Fruit fly (Drosophila melanogaster) whole organism, prepupa: ENCODE data around the gene sff.

Experiments
- CG10631 ChIP-seq: fragments of 200-800 bp; sonication (Bioruptor generic); optimal IDR thresholded peaks from 2 replicates; lab custom pipeline; 2016; ENCODE audit warnings: missing biosample characterization, missing genetic modification characterization
- CG10669 ChIP-seq: fragments of 200-800 bp; sonication (Bioruptor generic); optimal IDR thresholded peaks from 3 replicates; lab custom pipeline; 2018; ENCODE audit warnings: missing biosample characterization, mild to moderate bottlenecking, missing genetic modification characterization, moderate library complexity
- CG11294 ChIP-seq: fragments of 200-800 bp; sonication (Bioruptor generic); IDR thresholded peaks from 2 replicates; pipeline ENCODE4 v1.3.6; 2022; ENCODE audit warnings: missing biosample characterization, missing genetic modification characterization
- CG11762 ChIP-seq: fragments of 200-800 bp; sonication (Bioruptor generic); optimal IDR thresholded peaks from 3 replicates; lab custom pipeline; 2016; ENCODE audit warnings: missing biosample characterization, missing genetic modification characterization; ENCODE audit not compliant: insufficient read depth
- CG11902 ChIP-seq: fragments of 200-800 bp; sonication (Bioruptor generic); optimal IDR thresholded peaks from 3 replicates; lab custom pipeline; 2016; ENCODE audit warnings: missing biosample characterization, missing genetic modification characterization
- CG15336 ChIP-seq: fragments of 200-800 bp; sonication (Bioruptor generic); IDR thresholded peaks from 2 replicates; pipeline ENCODE4 v1.3.6; 2022; ENCODE audit warnings: missing biosample characterization, missing genetic modification characterization
- CG1621 ChIP-seq: fragments of 200-800 bp; sonication (Bioruptor generic); optimal IDR thresholded peaks from 3 replicates; lab custom pipeline; 2018; ENCODE audit warnings: missing biosample characterization, mild to moderate bottlenecking, missing genetic modification characterization
- CG16779 ChIP-seq: fragments of 200-800 bp; sonication (Bioruptor generic); optimal IDR thresholded peaks from 3 replicates; lab custom pipeline; 2017; ENCODE audit warnings: missing biosample characterization, mild to moderate bottlenecking, missing genetic modification characterization
- CG3032 ChIP-seq: fragments of 200-800 bp; optimal IDR thresholded peaks from 2 replicates; lab custom pipeline; 2019; ENCODE audit warnings: missing biosample characterization, mild to moderate bottlenecking, missing genetic modification characterization, moderate library complexity
- CG31627 ChIP-seq: fragments of 200-800 bp; sonication (Bioruptor generic); optimal IDR thresholded peaks from 3 replicates; lab custom pipeline; 2016; ENCODE audit warnings: missing biosample characterization, missing genetic modification characterization
- CG32006 ChIP-seq: fragments of 200-800 bp; sonication (Bioruptor generic); optimal IDR thresholded peaks from 3 replicates; lab custom pipeline; 2017; ENCODE audit warnings: missing biosample characterization, mild to moderate bottlenecking, missing genetic modification characterization
- CG34406 ChIP-seq: fragments of 200-800 bp; sonication (Bioruptor generic); optimal IDR thresholded peaks from 3 replicates; lab custom pipeline; 2016; ENCODE audit warnings: missing biosample characterization, missing genetic modification characterization
- CG3919 ChIP-seq: fragments of 200-800 bp; sonication (Bioruptor generic); optimal IDR thresholded peaks from 3 replicates; lab custom pipeline; 2016; ENCODE audit warnings: missing biosample characterization, missing genetic modification characterization
- CG4318 ChIP-seq: fragments of 200-800 bp; sonication (Bioruptor generic); optimal IDR thresholded peaks from 3 replicates; lab custom pipeline; 2017; ENCODE audit warnings: missing biosample characterization, mild to moderate bottlenecking, missing genetic modification characterization
- CG6163 ChIP-seq: fragments of 200-800 bp; sonication (Bioruptor generic); IDR thresholded peaks from 3 replicates; pipeline ENCODE4 v1.3.6; 2022; ENCODE audit warnings: missing biosample characterization, missing genetic modification characterization
- CG6276 ChIP-seq: fragments of 200-800 bp; sonication (Bioruptor generic); optimal IDR thresholded peaks from 2 replicates; lab custom pipeline; 2017; ENCODE audit warnings: missing biosample characterization, mild to moderate bottlenecking, missing genetic modification characterization
- CG6792 ChIP-seq: fragments of 200-800 bp; sonication (Bioruptor generic); optimal IDR thresholded peaks from 3 replicates; lab custom pipeline; 2016; ENCODE audit warnings: missing biosample characterization, missing genetic modification characterization
- CG6854 ChIP-seq: fragments of 200-800 bp; sonication (Bioruptor generic); optimal IDR thresholded peaks from 2 replicates; lab custom pipeline; 2017; ENCODE audit warnings: missing biosample characterization, mild to moderate bottlenecking, missing genetic modification characterization
- CG7368 ChIP-seq: fragments of 200-800 bp; sonication (Bioruptor generic); optimal IDR thresholded peaks from 3 replicates; lab custom pipeline; 2016; ENCODE audit warnings: missing biosample characterization, missing genetic modification characterization
- CG8119 ChIP-seq: fragments of 200-800 bp; sonication (Bioruptor generic); IDR thresholded peaks from 3 replicates; pipeline ENCODE4 v1.3.6; 2022; ENCODE audit warnings: missing biosample characterization, missing genetic modification characterization
- CG8319 ChIP-seq: fragments of 200-800 bp; sonication (Bioruptor generic); optimal IDR thresholded peaks from 3 replicates; lab custom pipeline; 2016; ENCODE audit warnings: missing biosample characterization, missing genetic modification characterization
- Eip75B ChIP-seq: fragments of 200-800 bp; sonication (Bioruptor generic); optimal IDR thresholded peaks from 3 replicates; lab custom pipeline; 2016; ENCODE audit warnings: missing biosample characterization, missing genetic modification characterization
- Eip78C ChIP-seq: fragments of 200-800 bp; sonication (Bioruptor generic); peaks from one replicate; lab custom pipeline; 2016; ENCODE audit warnings: missing biosample characterization, missing genetic modification characterization
- Eip93F ChIP-seq: fragments of 200-800 bp; sonication (Bioruptor generic); optimal IDR thresholded peaks from 2 replicates; lab custom pipeline; 2016; ENCODE audit warnings: missing biosample characterization, mild to moderate bottlenecking, missing genetic modification characterization
- Ets21C ChIP-seq: fragments of 200-800 bp; sonication (Bioruptor generic); optimal IDR thresholded peaks from 3 replicates; lab custom pipeline; 2016; ENCODE audit warnings: missing biosample characterization, missing genetic modification characterization
- Ets96B ChIP-seq: fragments of 200-800 bp; optimal IDR thresholded peaks from 2 replicates; lab custom pipeline; 2019; ENCODE audit warnings: missing biosample characterization, mild to moderate bottlenecking, missing genetic modification characterization, moderate library complexity
- Gug ChIP-seq: fragments of 200-800 bp; sonication (Bioruptor generic); IDR thresholded peaks from 2 replicates; pipeline ENCODE4 v1.3.6; 2022; ENCODE audit warnings: missing biosample characterization, missing genetic modification characterization
- Hr38 ChIP-seq: sonication (Bioruptor generic); optimal IDR thresholded peaks from 2 replicates; lab custom pipeline; 2016; ENCODE audit warnings: missing biosample characterization, missing genetic modification characterization
- Hr39 ChIP-seq: fragments of 200-800 bp; sonication (Bioruptor generic); optimal IDR thresholded peaks from 2 replicates; lab custom pipeline; 2016; ENCODE audit warnings: missing biosample characterization, missing genetic modification characterization
- Lpt ChIP-seq: fragments of 200-800 bp; sonication (Bioruptor generic); optimal IDR thresholded peaks from 3 replicates; lab custom pipeline; 2016; ENCODE audit warnings: missing biosample characterization, missing genetic modification characterization
- Met ChIP-seq: fragments of 200-800 bp; sonication (Bioruptor generic); optimal IDR thresholded peaks from 3 replicates; lab custom pipeline; 2016; ENCODE audit warnings: missing biosample characterization, missing genetic modification characterization
- Smox ChIP-seq: fragments of 200-800 bp; sonication (Bioruptor generic); optimal IDR thresholded peaks from 3 replicates; lab custom pipeline; 2016; ENCODE audit warnings: missing biosample characterization, missing genetic modification characterization
- Sox102F ChIP-seq: fragments of 200-800 bp; sonication (Bioruptor generic); optimal IDR thresholded peaks from 2 replicates; lab custom pipeline; 2016; ENCODE audit warnings: missing biosample characterization, mild to moderate bottlenecking, missing genetic modification characterization
- Sox14 ChIP-seq: fragments of 200-800 bp; sonication (Bioruptor generic); optimal IDR thresholded peaks from 3 replicates; lab custom pipeline; 2016; ENCODE audit warnings: missing biosample characterization, missing genetic modification characterization
- Sox15 ChIP-seq: fragments of 200-800 bp; sonication (Bioruptor generic); optimal IDR thresholded peaks from 3 replicates; lab custom pipeline; 2016; ENCODE audit warnings: missing biosample characterization, missing genetic modification characterization
- achi ChIP-seq: fragments of 200-800 bp; sonication (Bioruptor generic); optimal IDR thresholded peaks from 3 replicates; lab custom pipeline; 2016; ENCODE audit warnings: missing biosample characterization, missing genetic modification characterization
- dac ChIP-seq: fragments of 200-800 bp; sonication (Bioruptor generic); optimal IDR thresholded peaks from 2 replicates; lab custom pipeline; 2017; ENCODE audit warnings: missing biosample characterization, mild to moderate bottlenecking, missing genetic modification characterization
- eg ChIP-seq: fragments of 200-800 bp; sonication (Bioruptor generic); IDR thresholded peaks from 3 replicates; pipeline ENCODE4 v1.3.6; 2022; ENCODE audit warnings: missing biosample characterization, missing genetic modification characterization
- esn ChIP-seq: fragments of 200-800 bp; sonication (Bioruptor generic); optimal IDR thresholded peaks from 2 replicates; lab custom pipeline; 2016; ENCODE audit warnings: missing biosample characterization, mild to moderate bottlenecking, missing genetic modification characterization, moderate library complexity
- fd59A ChIP-seq: fragments of 200-800 bp; sonication (Bioruptor generic); optimal IDR thresholded peaks from 2 replicates; lab custom pipeline; 2017; ENCODE audit warnings: missing biosample characterization, mild to moderate bottlenecking, missing genetic modification characterization, missing genetic modification reagents
- fd85E ChIP-seq: fragments of 200-800 bp; sonication (Bioruptor generic); optimal IDR thresholded peaks from 3 replicates; lab custom pipeline; 2016; ENCODE audit warnings: missing biosample characterization, missing genetic modification characterization
- lz ChIP-seq: fragments of 200-800 bp; sonication (Bioruptor generic); optimal IDR thresholded peaks from 3 replicates; lab custom pipeline; 2016; ENCODE audit warnings: missing biosample characterization, missing genetic modification characterization
- pdm3 ChIP-seq: fragments of 200-800 bp; sonication (Bioruptor generic); optimal IDR thresholded peaks from 3 replicates; lab custom pipeline; 2016; ENCODE audit warnings: missing biosample characterization, missing genetic modification characterization
- salr ChIP-seq, 2 experiments: fragments of 200-800 bp; sonication (Bioruptor generic); optimal IDR thresholded peaks; 3 replicates each; lab custom pipeline; 2016 to 2018; ENCODE audit warnings: missing biosample characterization in 2 of 2, missing genetic modification characterization in 2 of 2, mild to moderate bottlenecking in 1 of 2
- spab ChIP-seq: fragments of 200-800 bp; sonication (Bioruptor generic); optimal IDR thresholded peaks from 2 replicates; lab custom pipeline; 2017; ENCODE audit warnings: missing biosample characterization, mild to moderate bottlenecking, missing genetic modification characterization, missing genetic modification reagents
- ss ChIP-seq, 2 experiments: fragments of 200-800 bp; sonication (Bioruptor generic); optimal IDR thresholded peaks; 2 replicates in 1 of 2; 3 replicates in 1 of 2; lab custom pipeline; 2017 to 2018; ENCODE audit warnings: mild to moderate bottlenecking in 2 of 2, missing biosample characterization in 2 of 2, missing genetic modification characterization in 2 of 2, moderate library complexity in 1 of 2
- svp ChIP-seq: fragments of 200-800 bp; sonication (Bioruptor generic); peaks from one replicate; lab custom pipeline; 2016; ENCODE audit warnings: missing biosample characterization, missing genetic modification characterization
- topi ChIP-seq: fragments of 200-800 bp; sonication (Bioruptor generic); optimal IDR thresholded peaks from 3 replicates; lab custom pipeline; 2016; ENCODE audit warnings: missing biosample characterization, missing genetic modification characterization

Gene sff

dm6 chr3L:15958612-15959315 is 34.1 kb upstream of the sff start, which contains the start of gene CG17032 (continued):
- no peak for TF ChIP-seq CG16779 (tag; lab: Kevin White, UChicago)
- peak; percentile 35 for TF ChIP-seq Lpt (GFP tag; lab: Kevin White, UChicago)

- TF ChIP-seq CG8319 (GFP tag; lab: Kevin White, UChicago) (peak; percentile 20), salr (GFP tag; optimal IDR thresholded peaks at IDR 0.05; lab: Kevin White, UChicago) (peak in 1 of 2 experiments; percentile 5), CG11762 (GFP tag; lab: Kevin White, UChicago) (peak; percentile 16), lz (GFP tag; lab: Kevin White, UChicago) (peak; percentile 68), Ets21C (GFP tag; lab: Kevin White, UChicago) (peak; percentile 54), dac (GFP tag; lab: Kevin White, UChicago) (peak; percentile 17), Eip78C (peak; percentile 76), CG11902 (no peak), CG6276 (GFP tag; lab: Kevin White, UChicago) (no peak), CG34406 (GFP tag; lab: Kevin White, UChicago) (peak; percentile 22), pdm3 (GFP tag; lab: Kevin White, UChicago) (no peak), CG6163 (peak; percentile 10; the same call in 1 of the 3 replicates), Lpt (GFP tag; lab: Kevin White, UChicago) (peak; percentile 36), CG3032 (tag; lab: Kevin White, UChicago) (peak; percentile 34), Hr39 (GFP tag; lab: Kevin White, UChicago) (no peak), CG15336 (GFP tag; lab: Robert Waterston, UW) (peak; percentile 41; the same call in 1 of the 2 replicates), CG1621 (tag; lab: Kevin White, UChicago) (peak; percentile 16), Gug (GFP tag; lab: Robert Waterston, UW) (no peak), ss (GFP tag; optimal IDR thresholded peaks at IDR 0.05; lab: Kevin White, UChicago) (peak in 1 of 2 experiments; percentile 56), CG4318 (GFP tag; lab: Kevin White, UChicago) (no peak), Hr38 (GFP tag; lab: Kevin White, UChicago) (no peak), CG10669 (GFP tag; lab: Kevin White, UChicago) (no peak), Eip93F (no peak), spab (peak; percentile 5), Met (GFP tag; lab: Kevin White, UChicago) (no peak), CG6792 (GFP tag; lab: Kevin White, UChicago) (peak; percentile 39), Sox102F (GFP tag; lab: Kevin White, UChicago) (peak; percentile 69), Sox15 (peak; percentile 3), fd85E (no peak), CG32006 (GFP tag; lab: Kevin White, UChicago) (peak; percentile 46), Sox14 (GFP tag; lab: Kevin White, UChicago) (peak; percentile 69), achi (GFP tag; lab: Kevin White, UChicago) (peak; percentile 42), fd59A (GFP tag; lab: Kevin White, UChicago) (no peak), CG7368 (GFP tag; lab: Kevin White, UChicago) (no peak), esn (GFP tag; lab: Kevin White, UChicago) (peak; percentile 78), Eip75B (peak; percentile 68), eg (GFP tag; lab: Robert Waterston, UW) (peak; percentile 37; the same call in 1 of the 3 replicates), CG3919 (GFP tag; lab: Kevin White, UChicago) (peak; percentile 76), topi (GFP tag; lab: Kevin White, UChicago) (peak; percentile 76), CG10631 (GFP tag; lab: Kevin White, UChicago) (peak; percentile 26), CG31627 (GFP tag; lab: Kevin White, UChicago) (peak; percentile 73), svp (peak; percentile 85), CG16779 (tag; lab: Kevin White, UChicago) (no peak), CG8119 (GFP tag; lab: Robert Waterston, UW) (no peak), Ets96B (tag; lab: Kevin White, UChicago) (peak; percentile 24), CG11294 (GFP tag; lab: Robert Waterston, UW) (no peak), CG6854 (GFP tag; lab: Kevin White, UChicago) (peak; percentile 1), Smox (peak; percentile 64)
These were observed 31.9 kb upstream of the sff start, which contains the start of gene elgi for dm6 chr3L:15956448-15957010. TSS of gene elgi (plus strand) at chr3L:15956550.
